Worm (Caenorhabditis elegans): ENCODE results near the gene nhr-251.

ce11 chrV:568105-568504 lies 32.2 kb upstream of the nhr-251 start, which contains the start of gene sri-72:
- no peak for TF ChIP-seq mdl-1 (tag; optimal IDR thresholded peaks at IDR 0.05)
- TF ChIP-seq ceh-28 (tag; optimal IDR thresholded peaks at IDR 0.05): no peak
- TF ChIP-seq zip-2 (tag; optimal IDR thresholded peaks at IDR 0.05): no peak
- TF ChIP-seq ama-1 (optimal IDR thresholded peaks at IDR 0.05): no peak
- no peak for TF ChIP-seq dmd-6 (GFP tag; IDR thresholded peaks at IDR 0.05)
- TF ChIP-seq sdz-12 (GFP tag; optimal IDR thresholded peaks at IDR 0.05): no peak
- TF ChIP-seq nhr-10 (tag; optimal IDR thresholded peaks at IDR 0.05): no peak
- TF ChIP-seq lsy-2 (tag; optimal IDR thresholded peaks at IDR 0.05): no peak
- no peak for TF ChIP-seq lin-39 (tag; optimal IDR thresholded peaks at IDR 0.05)
- no peak for TF ChIP-seq lin-13 (GFP tag; optimal IDR thresholded peaks at IDR 0.05)
- no peak for TF ChIP-seq lin-15B (tag; optimal IDR thresholded peaks at IDR 0.05)
- no peak for TF ChIP-seq lir-3 (tag; optimal IDR thresholded peaks at IDR 0.05)
